Fruit fly (Drosophila melanogaster) whole organism, adult: ENCODE data around the gene vvl.

Source experiments
- CG11617 ChIP-seq: fragments of 200-800 bp; sonication (Bioruptor generic); optimal IDR thresholded peaks from 2 replicates; lab custom pipeline; 2017; ENCODE audit warnings: mild to moderate bottlenecking, missing biosample characterization, missing genetic modification reagents, missing genetic modification characterization
- CG12768 ChIP-seq: fragments of 200-800 bp; sonication (Bioruptor generic); optimal IDR thresholded peaks from 2 replicates; lab custom pipeline; 2017; ENCODE audit warnings: missing biosample characterization, missing genetic modification characterization, mild to moderate bottlenecking, moderate library complexity, missing genetic modification reagents
- CG14711 ChIP-seq: fragments of 200-800 bp; sonication (Bioruptor generic); optimal IDR thresholded peaks from 2 replicates; lab custom pipeline; 2018; ENCODE audit warnings: missing biosample characterization, mild to moderate bottlenecking, missing genetic modification characterization, moderate library complexity
- CG1620 ChIP-seq: fragments of 200-800 bp; sonication (Bioruptor generic); optimal IDR thresholded peaks from 2 replicates; lab custom pipeline; 2016; ENCODE audit warnings: missing biosample characterization, missing genetic modification characterization
- CG33017 ChIP-seq: fragments of 200-800 bp; sonication (Bioruptor generic); optimal IDR thresholded peaks from 2 replicates; lab custom pipeline; 2018; ENCODE audit warnings: missing biosample characterization, mild to moderate bottlenecking, missing genetic modification characterization, moderate library complexity
- CG5204 ChIP-seq: fragments of 200-800 bp; sonication (Bioruptor generic); optimal IDR thresholded peaks from 2 replicates; lab custom pipeline; 2016; ENCODE audit warnings: missing biosample characterization, missing genetic modification characterization
- CG7045 ChIP-seq: fragments of 200-800 bp; sonication (Bioruptor generic); optimal IDR thresholded peaks from 2 replicates; lab custom pipeline; 2017; ENCODE audit warnings: missing biosample characterization, mild to moderate bottlenecking, missing genetic modification characterization
- CG7101 ChIP-seq: fragments of 200-800 bp; sonication (Bioruptor generic); optimal IDR thresholded peaks from 2 replicates; lab custom pipeline; 2018; ENCODE audit warnings: missing biosample characterization, mild to moderate bottlenecking, missing genetic modification characterization, moderate library complexity
- Clk ChIP-seq: fragments of 200-800 bp; sonication (Bioruptor generic); optimal IDR thresholded peaks from 2 replicates; lab custom pipeline; 2017; ENCODE audit warnings: missing biosample characterization, missing genetic modification characterization
- Crg-1 ChIP-seq: fragments of 200-800 bp; sonication (Bioruptor generic); optimal IDR thresholded peaks from 2 replicates; lab custom pipeline; 2016; ENCODE audit warnings: missing biosample characterization, missing genetic modification characterization
- Hr96 ChIP-seq: fragments of 200-800 bp; sonication (Bioruptor generic); optimal IDR thresholded peaks from 2 replicates; lab custom pipeline; 2016; ENCODE audit warnings: missing biosample characterization, missing genetic modification characterization
- Mnt ChIP-seq: fragments of 200-800 bp; sonication (Bioruptor generic); optimal IDR thresholded peaks from 2 replicates; lab custom pipeline; 2016; ENCODE audit warnings: missing biosample characterization, mild to moderate bottlenecking, missing genetic modification characterization
- bab1 ChIP-seq: fragments of 200-800 bp; sonication (Bioruptor generic); optimal IDR thresholded peaks from 3 replicates; lab custom pipeline; 2019; ENCODE audit warnings: missing biosample characterization, mild to moderate bottlenecking, missing genetic modification characterization, moderate library complexity
- cic ChIP-seq: fragments of 200-800 bp; sonication (Bioruptor generic); optimal IDR thresholded peaks from 2 replicates; lab custom pipeline; 2017; ENCODE audit warnings: missing biosample characterization, mild to moderate bottlenecking, missing genetic modification characterization, moderate library complexity
- cnc ChIP-seq, 2 experiments: fragments of >200 bp; optimal IDR thresholded peaks; 2 replicates each; lab custom pipeline; 2017
- kay ChIP-seq: fragments of 200-800 bp; sonication (Bioruptor generic); peaks from one replicate; lab custom pipeline; 2016; ENCODE audit warnings: missing biosample characterization, missing genetic modification characterization, borderline replicate concordance
- ovo ChIP-seq: fragments of 200-800 bp; sonication (Bioruptor generic); optimal IDR thresholded peaks from 2 replicates; lab custom pipeline; 2016; ENCODE audit warnings: missing biosample characterization, missing genetic modification characterization
- pad ChIP-seq: fragments of 200-800 bp; sonication (Bioruptor generic); optimal IDR thresholded peaks from 3 replicates; lab custom pipeline; 2017; ENCODE audit warnings: missing biosample characterization, missing genetic modification characterization, mild to moderate bottlenecking, moderate library complexity, missing genetic modification reagents
- tj ChIP-seq: fragments of 200-800 bp; sonication (Bioruptor generic); optimal IDR thresholded peaks from 3 replicates; lab custom pipeline; 2017; ENCODE audit warnings: missing biosample characterization, mild to moderate bottlenecking, missing genetic modification characterization, moderate library complexity
- toe ChIP-seq: fragments of 200-800 bp; sonication (Bioruptor generic); optimal IDR thresholded peaks from 2 replicates; lab custom pipeline; 2016; ENCODE audit warnings: missing biosample characterization, missing genetic modification characterization

vvl gene

DNA sequence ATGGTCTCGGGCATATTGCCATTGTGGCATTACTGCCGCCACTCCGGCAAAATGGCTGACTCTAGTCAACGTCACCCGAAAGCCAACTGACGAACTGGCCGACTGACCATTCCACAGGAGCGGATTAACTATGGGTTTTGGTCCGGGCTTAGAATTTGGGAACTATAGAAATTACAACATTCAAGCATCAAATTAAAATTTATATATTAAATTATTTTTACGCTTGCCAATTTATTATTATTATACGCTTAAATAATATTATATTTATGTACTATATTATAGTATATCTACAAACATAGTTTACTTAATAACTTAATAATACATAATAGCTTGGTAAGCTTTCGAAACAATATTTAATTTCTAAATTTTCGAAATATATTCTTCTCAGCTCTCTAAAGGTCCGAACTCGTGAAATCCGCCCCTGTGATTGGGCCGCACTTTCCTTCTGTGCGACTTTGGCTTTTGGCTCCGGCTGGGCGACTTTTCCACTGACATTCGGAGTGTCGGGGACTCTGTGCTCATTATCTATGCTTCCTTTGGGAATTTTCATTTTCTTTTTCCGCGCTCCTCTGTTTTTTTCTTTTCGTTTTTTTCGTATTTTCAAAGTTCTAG is 7.5 kb downstream of the vvl start:
- TF ChIP-seq CG7045 = no peak

DNA sequence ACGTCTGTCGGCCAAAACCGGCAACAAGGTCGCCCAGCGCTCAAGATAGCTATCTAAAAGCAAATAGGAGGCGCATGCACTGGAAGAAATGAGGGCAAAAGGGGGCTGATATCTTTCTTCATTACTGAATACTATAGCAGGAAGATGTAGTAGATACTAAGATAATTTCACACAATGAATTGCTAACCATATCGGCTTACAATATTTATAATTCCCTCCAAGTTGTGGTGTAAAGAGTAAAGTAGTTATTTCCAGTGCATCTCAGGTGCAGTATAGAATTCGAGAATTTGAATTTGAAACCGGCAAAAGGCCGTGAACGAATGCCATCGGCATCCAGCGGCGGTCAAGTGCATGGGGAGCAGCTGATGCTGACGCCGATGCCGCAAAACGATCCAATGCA is 9.6 kb downstream of the vvl start:
- no peak for TF ChIP-seq Clk (GFP tag; lab: Kevin White, UChicago)
- no peak for TF ChIP-seq cnc (optimal IDR thresholded peaks at IDR 0.05; lab: Kevin White, UChicago)
- TF ChIP-seq bab1 (GFP tag; lab: Kevin White, UChicago) = no peak
- no peak for TF ChIP-seq CG5204 (GFP tag; lab: Kevin White, UChicago)
- no peak for TF ChIP-seq CG11617
- no peak for TF ChIP-seq ovo (GFP tag; lab: Kevin White, UChicago)
- TF ChIP-seq CG14711 (tag; lab: Kevin White, UChicago) = no peak
- TF ChIP-seq kay = no peak
- TF ChIP-seq CG1620 (GFP tag; lab: Kevin White, UChicago) = no peak
- no peak for TF ChIP-seq Mnt
- no peak for TF ChIP-seq tj
- no peak for TF ChIP-seq Hr96 (GFP tag; lab: Kevin White, UChicago)
- no peak for TF ChIP-seq CG12768 (GFP tag; lab: Kevin White, UChicago)
- no peak for TF ChIP-seq toe (GFP tag; lab: Kevin White, UChicago)
- TF ChIP-seq Crg-1 (GFP tag; lab: Kevin White, UChicago) = no peak
- no peak for TF ChIP-seq CG33017 (tag; lab: Kevin White, UChicago)
- TF ChIP-seq CG7101 (tag; lab: Kevin White, UChicago) = no peak
- no peak for TF ChIP-seq pad (GFP tag; lab: Kevin White, UChicago)
- no peak for TF ChIP-seq cic (GFP tag; lab: Kevin White, UChicago)
- no peak for TF ChIP-seq CG7045

DNA sequence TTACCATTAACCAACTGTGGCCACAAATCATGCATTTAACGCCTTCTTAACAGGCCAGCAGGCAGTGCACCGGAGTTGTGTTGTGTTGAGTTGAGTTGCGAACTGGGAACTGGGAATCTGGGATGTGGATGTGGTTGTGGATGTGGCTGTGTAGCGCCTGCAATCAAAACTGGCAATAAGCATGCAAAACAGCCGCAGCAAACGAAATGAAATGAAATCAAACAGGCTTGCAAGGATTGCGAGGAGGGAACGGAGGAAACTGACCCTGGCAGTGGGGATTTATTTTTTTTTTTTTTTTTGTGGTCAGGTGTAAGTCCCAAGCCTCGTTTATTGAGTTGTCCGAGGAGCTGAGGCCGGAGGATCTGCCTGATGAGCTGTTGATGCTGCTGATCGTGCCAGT is 12.6 kb downstream of the vvl start:
- TF ChIP-seq CG7045 = no peak
- no peak for TF ChIP-seq CG1620 (GFP tag; lab: Kevin White, UChicago)
- no peak for TF ChIP-seq CG7101 (tag; lab: Kevin White, UChicago)
- TF ChIP-seq bab1 (GFP tag; lab: Kevin White, UChicago) = no peak

DNA sequence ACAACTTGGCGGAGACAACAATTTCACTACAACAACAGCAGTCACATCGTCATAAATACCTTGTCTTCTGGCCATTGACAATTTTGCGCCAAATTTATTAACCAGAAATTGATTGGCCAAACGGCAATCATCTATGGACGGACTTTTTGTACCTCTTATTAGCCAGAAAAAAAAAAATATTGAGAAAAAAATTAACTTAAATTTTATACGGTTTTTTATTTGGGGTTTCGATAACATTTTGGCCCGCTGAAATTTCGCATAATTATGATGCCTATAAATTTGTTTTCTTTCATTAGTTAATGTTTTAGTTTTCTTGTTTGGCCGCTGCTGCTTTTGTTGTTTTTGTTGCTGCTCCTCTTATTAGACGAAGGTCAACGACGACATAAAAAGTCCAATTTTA is 14.1 kb downstream of the vvl start:
- no peak for TF ChIP-seq CG5204 (GFP tag; lab: Kevin White, UChicago)
- no peak for TF ChIP-seq Mnt

DNA sequence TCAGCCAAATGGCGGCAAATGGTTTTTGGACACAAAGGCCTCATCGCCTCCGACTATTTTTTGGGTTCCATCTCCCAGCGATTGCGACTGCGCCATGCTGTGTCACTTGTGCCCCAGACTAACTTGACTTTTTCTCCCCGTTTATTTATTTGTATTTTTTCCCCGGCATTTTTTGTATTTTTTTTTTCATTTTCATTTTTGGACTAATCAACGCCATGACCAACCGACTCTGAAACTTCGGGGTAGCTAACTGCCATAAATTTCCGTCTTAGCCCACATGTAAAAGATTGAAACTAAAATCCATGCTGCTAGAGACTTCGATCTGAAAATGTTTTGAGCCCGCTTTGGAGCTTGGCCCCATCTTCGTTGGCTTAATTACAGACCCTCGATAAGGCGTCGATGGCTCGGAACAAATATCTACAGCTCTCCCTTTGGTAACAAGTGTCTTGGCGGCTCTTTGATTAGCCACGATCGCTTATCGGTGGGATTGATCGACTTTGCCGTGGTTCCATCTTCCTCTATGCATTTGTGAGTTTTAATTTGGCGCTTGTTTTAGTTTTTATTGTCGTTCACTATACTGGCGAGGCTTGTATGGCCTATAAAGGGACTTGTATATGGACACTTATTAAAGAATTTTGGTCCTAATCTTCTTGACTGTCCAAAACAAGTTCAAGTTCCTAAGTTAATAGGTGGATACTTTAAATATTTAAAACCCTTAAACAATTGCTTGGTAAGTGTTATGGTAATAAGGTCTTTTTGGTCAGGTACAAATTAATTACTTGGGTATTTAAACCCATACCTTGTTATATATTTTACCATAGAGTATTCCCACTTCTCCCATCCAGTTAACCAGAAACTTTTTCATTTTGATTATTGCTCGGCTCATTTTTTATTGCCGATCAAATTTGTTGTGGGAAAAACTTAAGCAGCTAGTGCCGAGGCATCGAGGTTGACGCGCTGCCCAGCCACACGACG is 17.3 kb downstream of the vvl start:
- no peak for TF ChIP-seq CG14711 (tag; lab: Kevin White, UChicago)
- TF ChIP-seq CG11617 = no peak
- TF ChIP-seq CG7045 = no peak

DNA sequence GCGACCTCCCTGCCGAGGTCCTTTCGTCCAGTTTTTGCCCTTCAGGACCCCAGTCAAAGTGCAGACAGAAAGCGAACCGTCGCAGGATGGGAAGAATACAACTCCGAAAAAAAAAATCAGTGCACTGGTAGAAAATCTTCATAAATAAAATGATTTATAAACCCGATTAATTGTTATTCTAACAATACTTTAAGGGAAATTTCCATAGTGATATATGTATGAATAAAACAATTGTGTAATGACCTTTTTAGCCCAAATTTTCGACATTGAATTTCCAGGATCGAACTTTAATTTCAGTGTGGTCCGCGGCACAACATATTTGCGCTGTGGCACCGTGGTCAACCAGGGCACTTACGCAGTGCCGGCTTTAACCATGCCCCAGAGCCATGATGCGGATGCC is 19.4 kb downstream of the vvl start:
- TF ChIP-seq Clk (GFP tag; lab: Kevin White, UChicago) (no peak), CG5204 (GFP tag; lab: Kevin White, UChicago) (no peak), CG33017 (tag; lab: Kevin White, UChicago) (no peak), cic (GFP tag; lab: Kevin White, UChicago) (no peak), CG7045 (no peak), Mnt (no peak), CG7101 (tag; lab: Kevin White, UChicago) (no peak), toe (GFP tag; lab: Kevin White, UChicago) (no peak)

DNA sequence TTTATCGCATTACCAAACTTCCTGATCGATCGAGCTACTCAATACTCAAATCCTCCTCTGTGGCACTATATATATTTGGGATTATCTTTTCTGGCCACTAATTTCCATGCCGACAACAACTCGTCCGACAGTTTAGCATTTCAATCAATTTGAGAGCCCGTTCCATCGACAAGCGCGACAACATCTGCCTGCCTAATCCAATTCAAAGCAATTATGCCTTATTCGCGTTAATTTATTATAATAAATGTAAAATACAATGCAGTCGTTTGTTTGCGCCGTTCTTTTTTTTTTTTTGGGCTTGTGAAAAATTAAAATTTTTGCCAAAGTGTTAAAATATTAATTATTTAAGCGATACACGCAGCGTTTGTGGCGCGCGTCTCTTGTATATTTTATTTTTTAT is 21.1 kb downstream of the vvl start:
- TF ChIP-seq kay (peak; percentile 15), pad (GFP tag; lab: Kevin White, UChicago) (no peak)

DNA sequence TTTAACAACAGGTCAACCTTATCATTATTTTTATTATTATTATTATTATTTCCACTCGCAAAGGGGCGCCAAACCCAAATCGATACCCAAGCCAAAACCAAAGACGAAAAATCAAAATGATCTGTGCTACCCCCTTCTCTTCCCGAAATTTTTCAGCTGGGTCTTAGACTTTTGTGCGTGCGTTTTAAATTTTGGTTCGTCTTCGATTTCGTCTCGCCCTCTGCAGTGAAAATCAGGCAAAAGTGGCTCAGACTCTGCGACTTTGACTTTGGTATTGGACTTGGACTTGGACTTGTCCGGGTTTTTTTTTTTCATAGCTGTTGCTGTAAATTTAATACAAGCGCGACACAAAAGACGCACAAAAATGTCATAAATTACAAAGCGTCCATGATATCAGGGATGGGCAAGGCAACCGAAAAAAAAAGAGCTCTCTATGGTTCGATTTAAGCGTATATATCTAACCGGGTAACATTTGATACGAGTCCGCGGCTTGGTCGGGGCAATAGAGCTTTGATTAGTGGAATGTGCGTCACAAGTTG is 22.9 kb downstream of the vvl start:
- TF ChIP-seq toe (GFP tag; lab: Kevin White, UChicago) (no peak), tj (no peak), CG7101 (tag; lab: Kevin White, UChicago) (no peak), ovo (GFP tag; lab: Kevin White, UChicago) (no peak), Clk (GFP tag; lab: Kevin White, UChicago) (no peak), bab1 (GFP tag; lab: Kevin White, UChicago) (no peak), Hr96 (GFP tag; lab: Kevin White, UChicago) (no peak), CG11617 (no peak), CG12768 (GFP tag; lab: Kevin White, UChicago) (no peak), Crg-1 (GFP tag; lab: Kevin White, UChicago) (no peak), CG14711 (tag; lab: Kevin White, UChicago) (no peak), CG33017 (tag; lab: Kevin White, UChicago) (no peak), CG5204 (GFP tag; lab: Kevin White, UChicago) (no peak), Mnt (no peak)
